Worm (Caenorhabditis elegans) whole organism, mixed stage, embryonic: ENCODE data around the gene F46H5.5.

Experiments used
- blmp-1 ChIP-seq: fragments of 150-350 bp; optimal IDR thresholded peaks from 2 replicates; lab custom pipeline; 2014; ENCODE audit warnings: missing biosample characterization, missing genetic modification characterization
- ceh-43 ChIP-seq: fragments of 200-800 bp; sonication (Bioruptor generic); optimal IDR thresholded peaks from 2 replicates; lab custom pipeline; 2018; ENCODE audit warnings: mild to moderate bottlenecking, missing genetic modification characterization, moderate library complexity, missing compliant biosample characterization
- nhr-12 ChIP-seq: fragments of 150-350 bp; optimal IDR thresholded peaks from 2 replicates; lab custom pipeline; 2014; ENCODE audit warnings: missing biosample characterization, missing genetic modification characterization
- unc-39 ChIP-seq: fragments of 150-350 bp; optimal IDR thresholded peaks from 2 replicates; lab custom pipeline; 2014; ENCODE audit warnings: missing biosample characterization, missing genetic modification characterization

DNA sequence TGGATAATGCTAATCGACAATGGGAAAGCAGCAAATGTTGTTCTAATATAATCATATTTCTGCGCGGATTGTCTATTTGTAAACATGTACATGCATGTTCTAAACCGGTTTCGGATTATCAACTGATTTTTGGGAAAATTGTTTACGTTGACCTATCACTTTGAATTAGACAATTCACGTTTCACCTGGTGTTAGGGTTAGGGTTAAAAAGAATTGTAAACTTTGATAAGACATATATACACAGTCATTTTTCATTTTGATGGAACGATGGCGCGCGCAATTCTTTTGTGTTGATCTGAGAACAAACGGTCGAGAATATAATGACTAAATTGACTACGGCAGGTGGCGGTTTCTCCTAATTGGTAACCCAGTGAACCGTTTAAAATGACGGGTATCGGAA, 14.7 kb downstream of the F46H5.5 start:
- TF ChIP-seq nhr-12 (tag; lab: Kevin White, UChicago) (no peak), ceh-43 (GFP tag; lab: Kevin White, UChicago) (no peak), blmp-1 (tag; lab: Kevin White, UChicago) (no peak), unc-39 (tag; lab: Kevin White, UChicago) (no peak)
